Worm (Caenorhabditis elegans) whole organism, young adult: ENCODE data around the gene F22B3.10.

Experiments
- C17E4.6 ChIP-seq: fragments of 200-800 bp; sonication (Bioruptor generic); IDR thresholded peaks from 2 replicates; pipeline ENCODE4 v1.3.6; 2022; ENCODE audit warnings: missing genetic modification reagents, missing genetic modification characterization, missing compliant biosample characterization
- D2030.7 ChIP-seq: fragments of 200-800 bp; sonication (Bioruptor generic); IDR thresholded peaks from 2 replicates; pipeline ENCODE4 v1.3.6; 2022; ENCODE audit warnings: missing genetic modification reagents, missing genetic modification characterization, missing compliant biosample characterization
- F33H1.4 ChIP-seq: fragments of 200-800 bp; sonication (Bioruptor generic); IDR thresholded peaks from 2 replicates; pipeline ENCODE4 v1.3.6; 2022; ENCODE audit warnings: missing genetic modification reagents, missing genetic modification characterization, missing compliant biosample characterization
- F37B4.10 ChIP-seq: fragments of 200-800 bp; sonication (Bioruptor generic); IDR thresholded peaks from 2 replicates; pipeline ENCODE4 v1.3.6; 2022; ENCODE audit warnings: missing genetic modification characterization, missing compliant biosample characterization
- F39B2.1 ChIP-seq: fragments of 200-800 bp; sonication (Bioruptor generic); IDR thresholded peaks from 2 replicates; pipeline ENCODE4 v1.3.6; 2022; ENCODE audit warnings: missing genetic modification reagents, missing genetic modification characterization, missing compliant biosample characterization
- F49E8.2 ChIP-seq: sonication (generic microtip); optimal IDR thresholded peaks from 3 replicates; lab custom pipeline; 2017; ENCODE audit warnings: missing genetic modification characterization, mild to moderate bottlenecking, missing compliant biosample characterization, antibody characterized with exemption, moderate library complexity; ENCODE audit not compliant: insufficient read depth
- Y53F4B.3 ChIP-seq: fragments of 200-800 bp; sonication (Bioruptor generic); IDR thresholded peaks from 2 replicates; pipeline ENCODE4 v1.3.6; 2022; ENCODE audit warnings: missing genetic modification reagents, missing genetic modification characterization, missing compliant biosample characterization
- Y53G8AR.9 ChIP-seq: fragments of 200-800 bp; sonication (Bioruptor generic); conservative IDR thresholded peaks from 2 replicates; pipeline ENCODE4 v1.3.6; 2022; ENCODE audit warnings: missing genetic modification reagents, missing genetic modification characterization, missing compliant biosample characterization
- Y67H2A.10 ChIP-seq: fragments of 200-800 bp; sonication (Bioruptor generic); conservative IDR thresholded peaks from 2 replicates; pipeline ENCODE4 v1.3.6; 2022; ENCODE audit warnings: missing genetic modification reagents, missing genetic modification characterization, missing compliant biosample characterization
- Y79H2A.3 ChIP-seq: fragments of 200-800 bp; sonication (Bioruptor generic); conservative IDR thresholded peaks from 2 replicates; pipeline ENCODE4 v1.3.6; 2022; ENCODE audit warnings: missing genetic modification reagents, missing genetic modification characterization, missing compliant biosample characterization
- Y95B8A.8 ChIP-seq: fragments of 200-800 bp; sonication (Bioruptor generic); IDR thresholded peaks from 2 replicates; pipeline ENCODE4 v1.3.6; 2022; ENCODE audit warnings: missing genetic modification reagents, missing genetic modification characterization, missing compliant biosample characterization
- aptf-2 ChIP-seq: fragments of 200-800 bp; sonication (Bioruptor generic); conservative IDR thresholded peaks from 2 replicates; pipeline ENCODE4 v1.3.6; 2022; ENCODE audit warnings: missing genetic modification reagents, missing genetic modification characterization, missing compliant biosample characterization
- aptf-3 ChIP-seq: fragments of 200-800 bp; sonication (Bioruptor generic); IDR thresholded peaks from 2 replicates; pipeline ENCODE4 v1.3.6; 2022; ENCODE audit warnings: missing genetic modification characterization, missing compliant biosample characterization
- attf-3 ChIP-seq: fragments of 200-800 bp; sonication (Bioruptor generic); conservative IDR thresholded peaks from 2 replicates; pipeline ENCODE4 v1.3.6; 2022; ENCODE audit warnings: missing genetic modification reagents, missing genetic modification characterization, missing compliant biosample characterization
- attf-6 ChIP-seq: fragments of 200-800 bp; sonication (Bioruptor generic); IDR thresholded peaks from 2 replicates; pipeline ENCODE4 v1.3.6; 2022; ENCODE audit warnings: missing genetic modification reagents, missing genetic modification characterization, missing compliant biosample characterization
- cebp-2 ChIP-seq: fragments of 200-800 bp; sonication (Bioruptor generic); IDR thresholded peaks from 2 replicates; pipeline ENCODE4 v1.3.6; 2022; ENCODE audit warnings: missing genetic modification characterization, missing compliant biosample characterization
- ceh-100 ChIP-seq: fragments of 200-800 bp; sonication (Bioruptor generic); IDR thresholded peaks from 2 replicates; pipeline ENCODE4 v1.3.6; 2022; ENCODE audit warnings: missing genetic modification reagents, missing genetic modification characterization, missing compliant biosample characterization
- ceh-91 ChIP-seq: fragments of 200-800 bp; sonication (Bioruptor generic); IDR thresholded peaks from 2 replicates; pipeline ENCODE4 v1.3.6; 2022; ENCODE audit warnings: missing genetic modification reagents, missing genetic modification characterization, missing compliant biosample characterization
- dox-1 ChIP-seq: fragments of 200-800 bp; sonication (Bioruptor generic); IDR thresholded peaks from 2 replicates; pipeline ENCODE4 v1.3.6; 2022; ENCODE audit warnings: missing genetic modification reagents, missing genetic modification characterization, missing compliant biosample characterization
- egl-44 ChIP-seq: fragments of 200-800 bp; sonication (Bioruptor generic); IDR thresholded peaks from 2 replicates; pipeline ENCODE4 v1.3.6; 2022; ENCODE audit warnings: missing genetic modification reagents, missing genetic modification characterization, missing compliant biosample characterization
- ekl-4 ChIP-seq: fragments of 200-800 bp; sonication (Bioruptor generic); IDR thresholded peaks from 2 replicates; pipeline ENCODE4 v1.3.6; 2022; ENCODE audit warnings: missing genetic modification reagents, missing genetic modification characterization, missing compliant biosample characterization
- him-1 ChIP-seq: sonication (generic microtip); optimal IDR thresholded peaks from 2 replicates; lab custom pipeline; 2016; ENCODE audit warnings: missing genotype, missing genetic modification reagents, missing genetic modification characterization, missing compliant biosample characterization
- hmg-1.2 ChIP-seq: fragments of 200-800 bp; sonication (Bioruptor generic); IDR thresholded peaks from 2 replicates; pipeline ENCODE4 v1.3.6; 2022; ENCODE audit warnings: missing genetic modification reagents, missing genetic modification characterization, missing compliant biosample characterization
- hrde-1 ChIP-seq: sonication (generic microtip); optimal IDR thresholded peaks from 2 replicates; lab custom pipeline; 2016; ENCODE audit warnings: missing genetic modification characterization, mild to moderate bottlenecking, missing compliant biosample characterization, moderate library complexity, missing genotype, missing genetic modification reagents, borderline replicate concordance
- hsf-1 ChIP-seq: fragments of 200-800 bp; sonication (Bioruptor generic); IDR thresholded peaks from 2 replicates; pipeline ENCODE4 v1.3.6; 2022; ENCODE audit warnings: missing genetic modification reagents, missing genetic modification characterization, missing compliant biosample characterization
- lin-26 ChIP-seq: fragments of 200-800 bp; sonication (Bioruptor generic); IDR thresholded peaks from 2 replicates; pipeline ENCODE4 v1.3.6; 2022; ENCODE audit warnings: missing genetic modification reagents, missing genetic modification characterization, missing compliant biosample characterization
- lsl-1 ChIP-seq: fragments of 200-800 bp; sonication (Bioruptor generic); optimal IDR thresholded peaks from 2 replicates; lab custom pipeline; 2018; ENCODE audit warnings: mild to moderate bottlenecking, missing genetic modification characterization, moderate library complexity, missing compliant biosample characterization
- madf-3 ChIP-seq: fragments of 200-800 bp; sonication (Bioruptor generic); IDR thresholded peaks from 2 replicates; pipeline ENCODE4 v1.3.6; 2022; ENCODE audit warnings: missing genetic modification reagents, missing genetic modification characterization, missing compliant biosample characterization
- madf-6 ChIP-seq: fragments of 200-800 bp; sonication (Bioruptor generic); IDR thresholded peaks from 2 replicates; pipeline ENCODE4 v1.3.6; 2022; ENCODE audit warnings: missing genetic modification reagents, missing genetic modification characterization, missing compliant biosample characterization
- madf-8 ChIP-seq: fragments of 200-800 bp; sonication (Bioruptor generic); conservative IDR thresholded peaks from 2 replicates; pipeline ENCODE4 v1.3.6; 2022; ENCODE audit warnings: missing genetic modification reagents, missing genetic modification characterization, missing compliant biosample characterization
- mcd-1 ChIP-seq: fragments of 200-800 bp; sonication (Bioruptor generic); IDR thresholded peaks from 2 replicates; pipeline ENCODE4 v1.3.6; 2022; ENCODE audit warnings: missing genetic modification reagents, missing genetic modification characterization, missing compliant biosample characterization
- nfyb-1 ChIP-seq: fragments of 200-800 bp; sonication (Bioruptor generic); IDR thresholded peaks from 2 replicates; pipeline ENCODE4 v1.3.6; 2022; ENCODE audit warnings: missing genetic modification reagents, missing genetic modification characterization, missing compliant biosample characterization
- pbrm-1 ChIP-seq: fragments of 200-800 bp; sonication (Bioruptor generic); IDR thresholded peaks from 2 replicates; pipeline ENCODE4 v1.3.6; 2022; ENCODE audit warnings: missing genetic modification reagents, missing genetic modification characterization, missing compliant biosample characterization
- rcor-1 ChIP-seq: fragments of 200-800 bp; sonication (Bioruptor generic); IDR thresholded peaks from 2 replicates; pipeline ENCODE4 v1.3.6; 2022; ENCODE audit warnings: missing genetic modification reagents, missing genetic modification characterization, missing compliant biosample characterization
- tbp1 ChIP-seq: fragments of 200-800 bp; sonication (Bioruptor generic); optimal IDR thresholded peaks from 2 replicates; lab custom pipeline; 2018; ENCODE audit warnings: mild to moderate bottlenecking, missing genetic modification characterization, missing compliant biosample characterization
- ztf-25 ChIP-seq: fragments of 200-800 bp; sonication (Bioruptor generic); IDR thresholded peaks from 2 replicates; pipeline ENCODE4 v1.3.6; 2022; ENCODE audit warnings: missing genetic modification reagents, missing genetic modification characterization, missing compliant biosample characterization
- ztf-28 ChIP-seq: fragments of 200-800 bp; sonication (Bioruptor generic); IDR thresholded peaks from 2 replicates; pipeline ENCODE4 v1.3.6; 2022; ENCODE audit warnings: missing genetic modification reagents, missing genetic modification characterization, missing compliant biosample characterization

Gene F22B3.10

ce11 chrIV:11401482-11401881 lies 13.3 kb downstream of the F22B3.10 start (continued):
- no peak for TF ChIP-seq aptf-2 (GFP tag; lab: Robert Waterston, UW)
- peak; percentile 60; the same call in 1 of the 2 replicates for TF ChIP-seq F39B2.1 (GFP tag; lab: Robert Waterston, UW)
- TF ChIP-seq madf-6 (GFP tag; lab: Robert Waterston, UW) = peak; percentile 79
- 0 out of 2 replicates have a peak, but pooled peaks have one; percentile 55 for TF ChIP-seq Y53G8AR.9 (GFP tag; lab: Robert Waterston, UW)
- TF ChIP-seq aptf-3 = 0 out of 2 replicates have a peak, but pooled peaks have one; percentile 69

DNA sequence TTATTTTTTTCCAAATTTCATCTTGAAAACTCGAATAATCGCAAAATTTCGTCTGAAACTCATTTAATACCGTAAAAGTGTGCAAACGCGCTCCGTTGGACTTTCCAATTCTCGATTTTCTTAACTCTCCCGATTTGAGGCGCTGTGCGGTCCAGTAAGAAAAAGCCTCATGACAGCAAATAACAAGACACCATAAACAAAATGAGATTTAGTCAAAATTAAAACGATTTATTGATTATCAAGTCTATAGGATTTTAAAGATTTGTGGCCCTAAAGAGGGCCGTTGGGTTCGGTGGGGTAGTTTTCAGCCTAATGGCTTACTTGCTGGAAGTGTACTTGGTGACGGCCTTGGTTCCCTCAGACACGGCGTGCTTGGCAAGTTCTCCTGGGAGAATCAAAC lies 14.7 kb downstream of the F22B3.10 start:
- TF ChIP-seq hsf-1 (peak; percentile 72), tbp1 (GFP tag; lab: Kevin White, UChicago) (peak; percentile 7), lsl-1 (GFP tag; lab: Kevin White, UChicago) (peak; percentile 8), madf-6 (GFP tag; lab: Robert Waterston, UW) (peak; percentile 84), F37B4.10 (GFP tag; lab: Robert Waterston, UW) (0 out of 2 replicates have a peak, but pooled peaks have one; percentile 64), D2030.7 (GFP tag; lab: Robert Waterston, UW) (peak; percentile 74), nfyb-1 (GFP tag; lab: Robert Waterston, UW) (0 out of 2 replicates have a peak, but pooled peaks have one; percentile 37), ceh-100 (peak; percentile 72), madf-8 (GFP tag; lab: Robert Waterston, UW) (peak; percentile 44; the same call in 1 of the 2 replicates), lin-26 (GFP tag; lab: Robert Waterston, UW) (peak; percentile 89), madf-3 (GFP tag; lab: Robert Waterston, UW) (0 out of 2 replicates have a peak, but pooled peaks have one; percentile 31), ekl-4 (GFP tag; lab: Robert Waterston, UW) (peak; percentile 86), Y67H2A.10 (0 out of 2 replicates have a peak, but pooled peaks have one; percentile 27), attf-3 (GFP tag; lab: Robert Waterston, UW) (peak; percentile 39; the same call in 1 of the 2 replicates), F33H1.4 (GFP tag; lab: Robert Waterston, UW) (peak; percentile 57), rcor-1 (GFP tag; lab: Robert Waterston, UW) (peak; percentile 83), ztf-28 (GFP tag; lab: Robert Waterston, UW) (0 out of 2 replicates have a peak, but pooled peaks have one; percentile 58), ceh-91 (peak; percentile 56; the same call in 1 of the 2 replicates), hmg-1.2 (GFP tag; lab: Robert Waterston, UW) (peak; percentile 42; the same call in 1 of the 2 replicates), Y53G8AR.9 (GFP tag; lab: Robert Waterston, UW) (peak; percentile 72), Y79H2A.3 (GFP tag; lab: Robert Waterston, UW) (peak; percentile 73; the same call in 1 of the 2 replicates), aptf-2 (GFP tag; lab: Robert Waterston, UW) (peak; percentile 69; the same call in 1 of the 2 replicates), ztf-25 (peak; percentile 74), cebp-2 (GFP tag; lab: Robert Waterston, UW) (0 out of 2 replicates have a peak, but pooled peaks have one; percentile 72), F39B2.1 (GFP tag; lab: Robert Waterston, UW) (peak; percentile 88; the same call in 1 of the 2 replicates), him-1 (tag; lab: Kevin White, UChicago) (peak; percentile 9), Y53F4B.3 (GFP tag; lab: Robert Waterston, UW) (peak; percentile 47; the same call in 1 of the 2 replicates), dox-1 (GFP tag; lab: Robert Waterston, UW) (peak; percentile 90), Y95B8A.8 (0 out of 2 replicates have a peak, but pooled peaks have one; percentile 58), egl-44 (GFP tag; lab: Robert Waterston, UW) (0 out of 2 replicates have a peak, but pooled peaks have one; percentile 33), pbrm-1 (GFP tag; lab: Robert Waterston, UW) (peak; percentile 61; the same call in 1 of the 2 replicates), attf-6 (peak; percentile 85), F49E8.2 (peak; percentile 17), C17E4.6 (GFP tag; lab: Robert Waterston, UW) (0 out of 2 replicates have a peak, but pooled peaks have one; percentile 48), hrde-1 (peak; percentile 10), mcd-1 (GFP tag; lab: Robert Waterston, UW) (peak; percentile 73)
